Worm (Caenorhabditis elegans): Measurements from ENCODE around the gene T28A11.16.
A peak's percentile ranks its signal among the peaks of the same experiment; 100 is the strongest.

Gene T28A11.16

DNA sequence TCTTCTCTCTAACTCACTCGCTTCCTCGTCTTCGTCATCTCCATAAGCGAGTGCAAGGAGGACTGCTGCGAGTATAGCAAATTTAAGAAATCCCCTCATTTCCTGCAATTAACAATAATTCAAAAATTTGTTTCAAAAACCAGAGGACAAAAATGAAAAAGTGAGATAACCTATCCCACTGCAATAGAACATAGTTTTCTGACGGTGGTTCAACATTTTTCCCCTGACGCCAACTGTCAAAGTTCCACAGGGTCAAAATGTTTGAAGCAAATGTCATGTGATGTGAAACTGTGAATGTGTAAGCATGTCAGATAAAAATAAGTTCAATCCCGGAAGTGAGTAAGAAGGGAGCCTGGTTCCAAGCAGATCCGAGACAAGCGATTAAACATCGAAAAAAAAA is 10.4 kb upstream of the T28A11.16 start, which contains the start of gene T28A11.19:
TSS of gene T28A11.19 (minus strand) at position 108 of the 400 bp plus-strand sequence.
- no peak for TF ChIP-seq snpc-4 (tag; optimal IDR thresholded peaks at IDR 0.05)
- no peak for TF ChIP-seq ceh-39 (tag; optimal IDR thresholded peaks at IDR 0.05)
- no peak for TF ChIP-seq ces-1 (GFP tag; optimal IDR thresholded peaks at IDR 0.05)
- no peak for TF ChIP-seq mls-2 (tag; optimal IDR thresholded peaks at IDR 0.05)
- TF ChIP-seq zip-8 (tag; optimal IDR thresholded peaks at IDR 0.05): no peak
- no peak for TF ChIP-seq elt-3 (tag; optimal IDR thresholded peaks at IDR 0.05)
- TF ChIP-seq lin-32 (GFP tag; optimal IDR thresholded peaks at IDR 0.05): no peak
- TF ChIP-seq M03D4.4 (tag; optimal IDR thresholded peaks at IDR 0.05): no peak
- no peak for TF ChIP-seq bed-3 (GFP tag; optimal IDR thresholded peaks at IDR 0.05)
- no peak for TF ChIP-seq nhr-76 (tag; optimal IDR thresholded peaks at IDR 0.05)
- TF ChIP-seq hlh-1 (tag; optimal IDR thresholded peaks at IDR 0.05): no peak
- no peak for TF ChIP-seq ceh-43 (GFP tag; optimal IDR thresholded peaks at IDR 0.05)
- TF ChIP-seq sptf-1 (tag; optimal IDR thresholded peaks at IDR 0.05): no peak
- no peak for TF ChIP-seq lsy-2 (tag; optimal IDR thresholded peaks at IDR 0.05)
- TF ChIP-seq nhr-2 (tag; optimal IDR thresholded peaks at IDR 0.05): no peak

DNA sequence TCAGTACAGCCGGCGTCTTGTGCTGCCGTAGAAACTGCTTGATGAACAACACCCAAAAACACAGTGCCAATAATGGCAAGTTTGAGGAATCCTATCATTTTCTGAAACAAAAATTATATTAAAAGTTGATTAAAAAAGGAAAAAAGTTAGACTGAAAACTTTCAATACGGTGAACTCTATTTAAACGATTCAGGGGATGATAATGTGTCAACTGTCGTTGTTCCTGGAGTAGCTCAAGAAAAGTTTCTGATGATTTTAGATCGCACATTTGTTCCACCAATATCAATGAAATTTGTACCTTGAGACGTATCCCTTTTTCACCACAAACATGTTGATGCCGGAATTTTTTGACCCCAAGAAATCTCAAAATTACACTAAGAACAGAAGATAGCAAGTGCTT is 8.9 kb upstream of the T28A11.16 start, which contains the start of gene T28A11.18:
TSS of gene T28A11.18 (minus strand) at position 101 of the 400 bp plus-strand sequence.
- TF ChIP-seq nhr-12 (tag; optimal IDR thresholded peaks at IDR 0.05): no peak
- no peak for TF ChIP-seq bed-3 (GFP tag; optimal IDR thresholded peaks at IDR 0.05)
- no peak for TF ChIP-seq hlh-1 (tag; optimal IDR thresholded peaks at IDR 0.05)

DNA sequence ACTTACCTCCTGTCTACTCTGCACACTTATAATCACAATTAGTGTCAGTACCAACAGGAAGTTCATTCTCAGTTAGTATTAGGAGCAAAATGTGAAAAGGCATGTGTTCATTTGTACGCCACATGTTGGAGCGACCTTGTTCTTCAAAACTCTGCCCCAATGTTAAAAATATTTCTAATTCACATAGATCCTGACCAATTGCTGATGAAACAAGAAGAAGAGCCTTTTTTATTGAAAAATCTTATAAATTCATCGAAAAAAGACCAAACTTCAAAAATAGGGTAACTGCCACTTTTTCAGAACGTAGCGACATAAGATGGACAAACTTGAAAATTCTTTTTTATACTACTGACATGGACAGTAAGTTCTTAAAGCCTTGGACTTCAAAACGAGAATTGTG is 7.2 kb upstream of the T28A11.16 start, which contains the start of gene T28A11.17:
TSS of gene T28A11.17 (minus strand) at position 101 of the 400 bp plus-strand sequence.
- no peak for TF ChIP-seq nhr-237 (tag; optimal IDR thresholded peaks at IDR 0.05)
- TF ChIP-seq hlh-1 (tag; optimal IDR thresholded peaks at IDR 0.05): no peak
- no peak for TF ChIP-seq unc-62 (GFP tag; optimal IDR thresholded peaks at IDR 0.05)
- TF ChIP-seq M03D4.4 (tag; optimal IDR thresholded peaks at IDR 0.05): no peak
- TF ChIP-seq bed-3 (GFP tag; optimal IDR thresholded peaks at IDR 0.05): no peak
- TF ChIP-seq nhr-12 (tag; optimal IDR thresholded peaks at IDR 0.05): no peak

DNA sequence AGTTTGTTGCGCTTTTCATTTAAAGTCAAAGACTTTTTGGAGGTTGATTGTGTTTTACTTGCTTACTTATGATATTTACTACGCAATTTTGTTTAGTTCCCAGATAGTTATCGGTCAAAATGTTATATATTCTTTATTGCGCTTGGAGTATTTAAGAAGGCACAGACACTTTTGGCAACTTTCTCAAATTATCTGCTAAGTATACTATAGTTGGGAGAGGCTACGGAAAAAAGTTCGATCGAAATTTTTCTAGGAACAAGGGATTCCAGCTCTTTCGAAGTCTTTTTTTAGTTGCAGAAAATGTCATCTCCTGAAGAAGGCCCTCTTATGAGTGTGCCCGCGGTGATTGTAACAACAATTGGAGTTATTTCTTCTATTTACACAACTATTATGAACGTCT is 1.1 kb upstream of the T28A11.16 start, which contains the start of gene srbc-5:
TSS of gene srbc-5 (plus strand) at position 301 of the 400 bp plus-strand sequence.
- TF ChIP-seq unc-39 (tag; optimal IDR thresholded peaks at IDR 0.05) (no peak), M03D4.4 (tag; optimal IDR thresholded peaks at IDR 0.05) (no peak), ces-1 (GFP tag; optimal IDR thresholded peaks at IDR 0.05) (no peak), unc-120 (tag; optimal IDR thresholded peaks at IDR 0.05; ENCODE audit: poor library complexity, severe bottlenecking) (no peak), mab-5 (tag; optimal IDR thresholded peaks at IDR 0.05) (no peak), zip-8 (tag; optimal IDR thresholded peaks at IDR 0.05) (no peak), lin-13 (tag; optimal IDR thresholded peaks at IDR 0.05) (no peak), ceh-39 (tag; optimal IDR thresholded peaks at IDR 0.05) (no peak), tbx-8 (GFP tag; optimal IDR thresholded peaks at IDR 0.05) (no peak)

DNA sequence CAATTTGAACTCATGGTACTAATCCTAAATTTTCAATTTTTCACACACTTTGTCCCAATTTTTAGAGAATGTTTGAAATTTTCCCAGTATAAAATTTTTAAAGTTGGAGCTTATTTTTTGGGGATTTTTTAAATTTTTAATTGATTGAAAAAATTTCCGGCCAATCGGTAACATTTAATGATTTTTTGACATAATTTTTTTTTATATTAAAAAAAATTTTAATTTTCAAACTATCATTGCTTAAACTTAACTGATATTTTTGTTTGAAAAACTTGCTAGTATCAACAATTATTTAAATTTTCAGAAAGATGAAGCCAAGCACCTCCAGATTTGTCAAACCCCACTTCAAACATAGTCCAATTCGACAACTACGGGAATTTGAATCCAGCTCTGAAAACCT is 1.7 kb downstream of the T28A11.16 start, which contains the start of gene T28A11.22:
TSS of gene T28A11.22 (plus strand) at position 301 of the 400 bp plus-strand sequence.
- TF ChIP-seq unc-120 (tag; optimal IDR thresholded peaks at IDR 0.05; ENCODE audit: poor library complexity, severe bottlenecking) (no peak), ces-1 (GFP tag; optimal IDR thresholded peaks at IDR 0.05) (no peak), bed-3 (GFP tag; optimal IDR thresholded peaks at IDR 0.05) (no peak), unc-39 (tag; optimal IDR thresholded peaks at IDR 0.05) (no peak), ztf-11 (tag; optimal IDR thresholded peaks at IDR 0.05) (no peak), M03D4.4 (tag; optimal IDR thresholded peaks at IDR 0.05) (no peak), sptf-1 (tag; optimal IDR thresholded peaks at IDR 0.05) (no peak), lin-13 (tag; optimal IDR thresholded peaks at IDR 0.05) (no peak), unc-62 (GFP tag; optimal IDR thresholded peaks at IDR 0.05) (no peak), hlh-1 (tag; optimal IDR thresholded peaks at IDR 0.05) (no peak)

DNA sequence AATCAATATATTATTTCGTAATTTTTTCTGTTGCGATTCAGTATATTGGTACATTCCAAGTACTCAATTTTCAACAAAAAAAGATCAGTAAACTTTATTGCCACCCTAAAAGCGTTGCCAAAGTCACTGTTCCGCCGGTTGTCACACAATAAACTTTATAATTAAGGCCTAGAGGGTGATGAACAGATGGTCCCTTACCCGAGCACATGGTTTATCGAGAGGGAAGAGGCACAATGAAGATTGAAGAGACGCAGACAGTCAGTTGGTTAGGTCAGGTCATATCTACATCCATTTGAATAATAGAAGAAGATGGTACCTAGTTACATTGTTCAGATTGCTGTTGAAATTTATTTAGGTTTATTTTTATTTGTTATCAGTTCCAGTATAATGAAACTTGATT is 2.2 kb downstream of the T28A11.16 start:
- TF ChIP-seq ceh-39 (tag; optimal IDR thresholded peaks at IDR 0.05) (no peak), unc-120 (tag; optimal IDR thresholded peaks at IDR 0.05; ENCODE audit: poor library complexity, severe bottlenecking) (no peak), ztf-11 (tag; optimal IDR thresholded peaks at IDR 0.05) (no peak), mab-5 (tag; optimal IDR thresholded peaks at IDR 0.05) (no peak), cnd-1 (tag; optimal IDR thresholded peaks at IDR 0.05) (peak; percentile 93), nhr-76 (tag; optimal IDR thresholded peaks at IDR 0.05) (no peak), unc-62 (GFP tag; optimal IDR thresholded peaks at IDR 0.05) (no peak), lin-32 (GFP tag; optimal IDR thresholded peaks at IDR 0.05) (peak; percentile 88), drap-1 (GFP tag; optimal IDR thresholded peaks at IDR 0.05) (no peak), lin-13 (tag; optimal IDR thresholded peaks at IDR 0.05) (no peak), nhr-28 (tag; optimal IDR thresholded peaks at IDR 0.05) (no peak), sptf-1 (tag; optimal IDR thresholded peaks at IDR 0.05) (no peak), sem-2 (GFP tag; optimal IDR thresholded peaks at IDR 0.05) (no peak), M03D4.4 (tag; optimal IDR thresholded peaks at IDR 0.05) (no peak), zip-8 (tag; optimal IDR thresholded peaks at IDR 0.05) (no peak), ceh-83 (GFP tag; optimal IDR thresholded peaks at IDR 0.05) (no peak), lsy-2 (tag; optimal IDR thresholded peaks at IDR 0.05) (no peak), elt-1 (tag; optimal IDR thresholded peaks at IDR 0.05; ENCODE audit: borderline replicate concordance, insufficient read depth) (no peak), nhr-237 (tag; optimal IDR thresholded peaks at IDR 0.05) (no peak), tbx-8 (GFP tag; optimal IDR thresholded peaks at IDR 0.05) (no peak), nhr-2 (tag; optimal IDR thresholded peaks at IDR 0.05) (peak; percentile 61), mls-2 (tag; optimal IDR thresholded peaks at IDR 0.05) (no peak), hlh-1 (tag; optimal IDR thresholded peaks at IDR 0.05) (peak; percentile 87), mep-1 (tag; optimal IDR thresholded peaks at IDR 0.05) (peak; percentile 14)
